Fruit fly (Drosophila melanogaster) whole organism, embryonic: ENCODE data around the gene Bdp1.

Experiments
- Asciz ChIP-seq: fragments of 200-800 bp; sonication (Bioruptor generic); optimal IDR thresholded peaks from 2 replicates; lab custom pipeline; 2017; ENCODE audit warnings: missing biosample characterization, mild to moderate bottlenecking, missing genetic modification characterization, missing genetic modification reagents
- Atf-2 ChIP-seq: fragments of 200-800 bp; sonication (Bioruptor generic); optimal IDR thresholded peaks from 2 replicates; lab custom pipeline; 2016; ENCODE audit warnings: missing biosample characterization, missing genetic modification characterization
- Bgb ChIP-seq: fragments of 200-800 bp; sonication (Bioruptor generic); IDR thresholded peaks from 2 replicates; pipeline ENCODE4 v1.3.6; 2022; ENCODE audit warnings: missing biosample characterization, missing genetic modification characterization; ENCODE audit not compliant: partially characterized antibody
- Blimp-1 ChIP-seq: fragments of 200-800 bp; sonication (Bioruptor generic); optimal IDR thresholded peaks from 3 replicates; lab custom pipeline; 2018; ENCODE audit warnings: missing biosample characterization, missing genetic modification characterization, mild to moderate bottlenecking, moderate library complexity, missing genetic modification reagents
- CG11093 ChIP-seq: fragments of 200-800 bp; sonication (Bioruptor generic); IDR thresholded peaks from 3 replicates; pipeline ENCODE4 v1.3.6; 2022; ENCODE audit warnings: missing biosample characterization, missing genetic modification characterization
- CG11723 ChIP-seq: fragments of 200-800 bp; sonication (Bioruptor generic); optimal IDR thresholded peaks from 2 replicates; lab custom pipeline; 2017; ENCODE audit warnings: missing biosample characterization, mild to moderate bottlenecking, missing genetic modification characterization
- CG12155 ChIP-seq: fragments of 200-800 bp; sonication (Bioruptor generic); optimal IDR thresholded peaks from 3 replicates; lab custom pipeline; 2016; ENCODE audit warnings: missing biosample characterization, missing genetic modification characterization
- CG13624 ChIP-seq: fragments of 200-800 bp; sonication (Bioruptor generic); optimal IDR thresholded peaks from 2 replicates; lab custom pipeline; 2016; ENCODE audit warnings: missing biosample characterization, missing genetic modification characterization
- CG17359 ChIP-seq: fragments of 200-800 bp; sonication (Bioruptor generic); optimal IDR thresholded peaks from 3 replicates; lab custom pipeline; 2018; ENCODE audit warnings: missing biosample characterization, mild to moderate bottlenecking, missing genetic modification characterization, moderate library complexity
- CG17385 ChIP-seq: fragments of 200-800 bp; sonication (Bioruptor generic); optimal IDR thresholded peaks from 3 replicates; lab custom pipeline; 2018; ENCODE audit warnings: missing biosample characterization, mild to moderate bottlenecking, missing genetic modification characterization
- CG2875 ChIP-seq: fragments of 200-800 bp; sonication (Bioruptor generic); optimal IDR thresholded peaks from 2 replicates; lab custom pipeline; 2017; ENCODE audit warnings: missing biosample characterization, mild to moderate bottlenecking, missing genetic modification characterization, missing genetic modification reagents
- CG33557 ChIP-seq: fragments of 200-800 bp; sonication (Bioruptor generic); optimal IDR thresholded peaks from 2 replicates; lab custom pipeline; 2019; ENCODE audit warnings: missing biosample characterization, mild to moderate bottlenecking, missing genetic modification characterization, moderate library complexity
- CG42726 ChIP-seq: fragments of 200-800 bp; sonication (Bioruptor generic); IDR thresholded peaks from 2 replicates; pipeline ENCODE4 v1.3.6; 2022; ENCODE audit warnings: missing biosample characterization, missing genetic modification characterization; ENCODE audit not compliant: partially characterized antibody
- CG4617 ChIP-seq: fragments of 200-800 bp; sonication (Bioruptor generic); optimal IDR thresholded peaks from 3 replicates; lab custom pipeline; 2016; ENCODE audit warnings: missing biosample characterization, missing genetic modification characterization, borderline replicate concordance
- CG6272 ChIP-seq: fragments of 200-800 bp; sonication (Bioruptor generic); IDR thresholded peaks from 2 replicates; pipeline ENCODE4 v1.3.6; 2022; ENCODE audit warnings: missing biosample characterization, missing genetic modification characterization
- CG7372 ChIP-seq: fragments of 200-800 bp; sonication (Bioruptor generic); IDR thresholded peaks from 2 replicates; pipeline ENCODE4 v1.3.6; 2022; ENCODE audit warnings: missing biosample characterization, missing genetic modification characterization
- CG7987 ChIP-seq: fragments of 200-800 bp; sonication (Bioruptor generic); optimal IDR thresholded peaks from 2 replicates; lab custom pipeline; 2018; ENCODE audit warnings: missing biosample characterization, mild to moderate bottlenecking, missing genetic modification characterization, moderate library complexity
- CG8924 ChIP-seq: fragments of 200-800 bp; optimal IDR thresholded peaks from 3 replicates; lab custom pipeline; 2019; ENCODE audit warnings: missing biosample characterization, mild to moderate bottlenecking, missing genetic modification characterization, moderate library complexity
- CTCF ChIP-seq: fragments of 200-800 bp; sonication (Bioruptor generic); optimal IDR thresholded peaks from 2 replicates; lab custom pipeline; 2017; ENCODE audit warnings: missing biosample characterization, mild to moderate bottlenecking, missing genetic modification characterization, moderate library complexity
- E2f2 ChIP-seq: fragments of 200-800 bp; sonication (Bioruptor generic); IDR thresholded peaks from 2 replicates; pipeline ENCODE4 v1.3.6; 2022; ENCODE audit warnings: missing biosample characterization, missing genetic modification characterization
- ERR ChIP-seq: fragments of 200-800 bp; sonication (Bioruptor generic); optimal IDR thresholded peaks from 2 replicates; lab custom pipeline; 2016; ENCODE audit warnings: missing biosample characterization, missing genetic modification characterization
- Elba2 ChIP-seq: fragments of 200-800 bp; sonication (Bioruptor generic); optimal IDR thresholded peaks from 3 replicates; lab custom pipeline; 2016; ENCODE audit warnings: missing biosample characterization, missing genetic modification characterization
- GATAe ChIP-seq: fragments of 200-800 bp; sonication (Bioruptor generic); conservative IDR thresholded peaks from 2 replicates; pipeline ENCODE4 v1.3.6; 2022; ENCODE audit warnings: missing biosample characterization, missing genetic modification characterization
- Gsc ChIP-seq: fragments of 200-800 bp; sonication (Bioruptor generic); IDR thresholded peaks from 2 replicates; pipeline ENCODE4 v1.3.6; 2022; ENCODE audit warnings: missing biosample characterization, missing genetic modification characterization
- Lpt ChIP-seq: fragments of >200 bp; optimal IDR thresholded peaks from 2 replicates; lab custom pipeline; 2018; ENCODE audit warnings: missing biosample characterization, missing genetic modification characterization
- Myb ChIP-seq: fragments of 200-800 bp; sonication (Bioruptor generic); optimal IDR thresholded peaks from 2 replicates; lab custom pipeline; 2016; ENCODE audit warnings: missing biosample characterization, missing genetic modification characterization
- NC2α ChIP-seq: fragments of 200-800 bp; sonication (Bioruptor generic); optimal IDR thresholded peaks from 2 replicates; lab custom pipeline; 2016; ENCODE audit warnings: missing biosample characterization, missing genetic modification characterization
- Neu2 ChIP-seq: fragments of 200-800 bp; sonication (Bioruptor generic); optimal IDR thresholded peaks from 3 replicates; lab custom pipeline; 2016; ENCODE audit warnings: missing biosample characterization, missing genetic modification characterization, borderline replicate concordance
- NfI ChIP-seq: fragments of 200-800 bp; sonication (Bioruptor generic); optimal IDR thresholded peaks from 3 replicates; lab custom pipeline; 2018; ENCODE audit warnings: missing biosample characterization, mild to moderate bottlenecking, missing genetic modification characterization, moderate library complexity
- Opbp ChIP-seq: fragments of 200-800 bp; sonication (Bioruptor generic); IDR thresholded peaks from 3 replicates; pipeline ENCODE4 v1.3.6; 2022; ENCODE audit warnings: missing biosample characterization, missing genetic modification characterization; ENCODE audit not compliant: partially characterized antibody
- Ravus ChIP-seq: fragments of 200-800 bp; sonication (Bioruptor generic); IDR thresholded peaks from 2 replicates; pipeline ENCODE4 v1.3.6; 2022; ENCODE audit warnings: missing biosample characterization, missing genetic modification characterization
- Rx ChIP-seq: fragments of 200-800 bp; sonication (Bioruptor generic); IDR thresholded peaks from 2 replicates; pipeline ENCODE4 v1.3.6; 2022; ENCODE audit warnings: missing biosample characterization, missing genetic modification characterization
- Spps ChIP-seq: fragments of 200-800 bp; sonication (Bioruptor generic); optimal IDR thresholded peaks from 2 replicates; lab custom pipeline; 2018; ENCODE audit warnings: missing biosample characterization, mild to moderate bottlenecking, missing genetic modification characterization
- Taf1 ChIP-seq: fragments of 200-800 bp; sonication (Bioruptor generic); IDR thresholded peaks from 2 replicates; pipeline ENCODE4 v1.3.6; 2022; ENCODE audit warnings: missing biosample characterization, missing genetic modification characterization
- bsh ChIP-seq, 2 experiments: fragments of 200-800 bp; sonication (Bioruptor generic); optimal IDR thresholded peaks; 2 replicates each; lab custom pipeline; 2017 to 2018; ENCODE audit warnings: mild to moderate bottlenecking in 2 of 2, missing biosample characterization in 2 of 2, missing genetic modification characterization in 2 of 2, moderate library complexity in 1 of 2
- chn ChIP-seq: fragments of 200-800 bp; sonication (Bioruptor generic); optimal IDR thresholded peaks from 2 replicates; lab custom pipeline; 2016; ENCODE audit warnings: missing biosample characterization, missing genetic modification characterization
- en ChIP-seq: fragments of 200-800 bp; sonication (Bioruptor generic); optimal IDR thresholded peaks from 2 replicates; lab custom pipeline; 2016; ENCODE audit warnings: missing biosample characterization, missing genetic modification characterization
- fd96Cb ChIP-seq: fragments of 200-800 bp; sonication (Bioruptor generic); optimal IDR thresholded peaks from 2 replicates; lab custom pipeline; 2018; ENCODE audit warnings: missing biosample characterization, mild to moderate bottlenecking, missing genetic modification characterization, moderate library complexity
- grn ChIP-seq: fragments of 200-800 bp; sonication (Bioruptor generic); optimal IDR thresholded peaks from 3 replicates; lab custom pipeline; 2017; ENCODE audit warnings: missing biosample characterization, missing genetic modification characterization
- maf-S ChIP-seq: fragments of 200-800 bp; sonication (Bioruptor generic); optimal IDR thresholded peaks from 2 replicates; lab custom pipeline; 2016; ENCODE audit warnings: missing biosample characterization, missing genetic modification characterization
- pho ChIP-seq: fragments of 200-800 bp; sonication (Bioruptor generic); optimal IDR thresholded peaks from 2 replicates; lab custom pipeline; 2016; ENCODE audit warnings: missing biosample characterization, missing genetic modification characterization
- pum ChIP-seq: fragments of 200-800 bp; sonication (Bioruptor generic); optimal IDR thresholded peaks from 2 replicates; lab custom pipeline; 2016; ENCODE audit warnings: missing biosample characterization, missing genetic modification characterization
- rib ChIP-seq: fragments of 200-800 bp; sonication (Bioruptor generic); IDR thresholded peaks from 2 replicates; pipeline ENCODE4 v1.3.6; 2022; ENCODE audit warnings: missing biosample characterization, missing genetic modification characterization
- scrt ChIP-seq: fragments of 200-800 bp; sonication (Bioruptor generic); optimal IDR thresholded peaks from 2 replicates; lab custom pipeline; 2018; ENCODE audit warnings: missing biosample characterization, mild to moderate bottlenecking, missing genetic modification characterization, moderate library complexity
- sna ChIP-seq: fragments of 200-800 bp; sonication (Bioruptor generic); IDR thresholded peaks from 2 replicates; pipeline ENCODE4 v1.3.6; 2022; ENCODE audit warnings: missing biosample characterization, missing genetic modification characterization; ENCODE audit not compliant: partially characterized antibody
- stwl ChIP-seq: fragments of 200-800 bp; sonication (Bioruptor generic); optimal IDR thresholded peaks from 3 replicates; lab custom pipeline; 2018; ENCODE audit warnings: missing biosample characterization, mild to moderate bottlenecking, missing genetic modification characterization, moderate library complexity
- tio ChIP-seq: fragments of 200-800 bp; sonication (Bioruptor generic); optimal IDR thresholded peaks from 2 replicates; lab custom pipeline; 2017; ENCODE audit warnings: missing biosample characterization, missing genetic modification characterization, inconsistent platforms
- tup ChIP-seq: fragments of 200-800 bp; sonication (Bioruptor generic); optimal IDR thresholded peaks from 2 replicates; lab custom pipeline; 2016; ENCODE audit warnings: missing biosample characterization, mild to moderate bottlenecking, missing genetic modification characterization, moderate library complexity
- unc-4 ChIP-seq: fragments of 200-800 bp; sonication (Bioruptor generic); IDR thresholded peaks from 2 replicates; pipeline ENCODE4 v1.3.6; 2022; ENCODE audit warnings: missing biosample characterization, missing genetic modification characterization; ENCODE audit not compliant: partially characterized antibody
- usp ChIP-seq: fragments of >200 bp; optimal IDR thresholded peaks from 2 replicates; lab custom pipeline; 2017; ENCODE audit warnings: missing biosample characterization, missing genetic modification characterization
- yki ChIP-seq: fragments of >200 bp; optimal IDR thresholded peaks from 3 replicates; lab custom pipeline; 2018

Bdp1 gene

dm6 chr2L:13366109-13366747 is 7.5 kb downstream of the Bdp1 start, which contains the start of the genes Nnp-1 and Grx3 (continued):
- TF ChIP-seq Taf1 (GFP tag; lab: Robert Waterston, UW) (no peak), CG11723 (no peak), Myb (no peak), CG2875 (GFP tag; lab: Kevin White, UChicago) (no peak), Elba2 (GFP tag; lab: Kevin White, UChicago) (no peak), grn (GFP tag; lab: Kevin White, UChicago) (no peak), yki (lab: Kevin White, UChicago) (no peak), Spps (tag; lab: Kevin White, UChicago) (no peak), en (GFP tag; lab: Kevin White, UChicago) (no peak), pho (GFP tag; lab: Kevin White, UChicago) (peak; percentile 7), Bgb (GFP tag; lab: Robert Waterston, UW) (0 out of 2 replicates have a peak, but pooled peaks have one; percentile 7), fd96Cb (peak; percentile 15), Asciz (GFP tag; lab: Kevin White, UChicago) (no peak), CG8924 (tag; lab: Kevin White, UChicago) (no peak), tio (GFP tag; lab: Kevin White, UChicago) (no peak), Neu2 (GFP tag; lab: Kevin White, UChicago) (no peak), Lpt (GFP tag; lab: Kevin White, UChicago) (no peak), pum (GFP tag; lab: Kevin White, UChicago) (no peak), CG7987 (GFP tag; lab: Kevin White, UChicago) (no peak), Opbp (GFP tag; lab: Robert Waterston, UW) (no peak), stwl (tag; lab: Kevin White, UChicago) (peak; percentile 49), CG11093 (no peak), chn (no peak), NC2α (GFP tag; lab: Kevin White, UChicago) (no peak), Atf-2 (GFP tag; lab: Kevin White, UChicago) (no peak), CG42726 (GFP tag; lab: Robert Waterston, UW) (no peak), Ravus (no peak), CG13624 (no peak), CG6272 (GFP tag; lab: Robert Waterston, UW) (no peak), bsh (GFP tag; optimal IDR thresholded peaks at IDR 0.05; lab: Kevin White, UChicago) (peak in 1 of 2 experiments; percentile 51), Blimp-1 (GFP tag; lab: Kevin White, UChicago) (no peak), Gsc (GFP tag; lab: Robert Waterston, UW) (no peak), sna (GFP tag; lab: Robert Waterston, UW) (no peak), NfI (GFP tag; lab: Kevin White, UChicago) (peak; percentile 59), scrt (GFP tag; lab: Kevin White, UChicago) (no peak), CG17385 (GFP tag; lab: Kevin White, UChicago) (peak; percentile 51), CG7372 (GFP tag; lab: Robert Waterston, UW) (no peak), CG12155 (GFP tag; lab: Kevin White, UChicago) (peak; percentile 61), usp (GFP tag; lab: Kevin White, UChicago) (no peak), GATAe (no peak), ERR (no peak), maf-S (GFP tag; lab: Kevin White, UChicago) (no peak), E2f2 (GFP tag; lab: Robert Waterston, UW) (0 out of 2 replicates have a peak, but pooled peaks have one; percentile 16), CG4617 (peak; percentile 62), rib (no peak), CG33557 (GFP tag; lab: Kevin White, UChicago) (no peak), tup (no peak), CG17359 (tag; lab: Kevin White, UChicago) (no peak), CTCF (no peak), Rx (GFP tag; lab: Robert Waterston, UW) (no peak), unc-4 (no peak)
